Worm (Caenorhabditis elegans): ENCODE measurements around the gene lbp-9.

DNA sequence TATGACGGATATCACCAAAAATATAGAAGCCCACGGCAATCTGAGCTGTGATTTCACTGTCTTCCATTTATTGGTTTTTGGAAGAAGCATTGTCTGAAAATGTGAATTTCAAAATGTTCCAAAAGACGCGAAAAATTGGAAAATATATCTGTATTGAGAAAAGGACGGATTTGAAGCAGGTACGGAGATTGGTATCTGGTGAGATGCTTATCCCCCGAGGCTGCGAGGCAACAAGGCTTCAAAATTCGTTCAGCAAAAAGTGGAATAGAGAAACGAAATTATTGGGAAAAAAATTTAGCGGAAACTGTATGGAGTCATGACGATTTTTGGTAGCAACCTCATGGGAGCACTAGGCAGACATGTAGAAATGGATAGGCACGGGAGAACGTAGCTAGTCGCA is 34.9 kb downstream of the lbp-9 start, which contains the start of gene F36F12.1:
- TF ChIP-seq him-1 (tag; optimal IDR thresholded peaks at IDR 0.05) (no peak), W03F9.2 (tag; optimal IDR thresholded peaks at IDR 0.05) (no peak), dao-5 (tag; optimal IDR thresholded peaks at IDR 0.05) (no peak)

All from whole organism, L4/young adult.